Fruit fly (Drosophila melanogaster) whole organism, embryonic: ENCODE results near the gene dbe.

Source experiments
- Atf-2 ChIP-seq: fragments of 200-800 bp; sonication (Bioruptor generic); optimal IDR thresholded peaks from 2 replicates; lab custom pipeline; 2016; ENCODE audit warnings: missing biosample characterization, missing genetic modification characterization
- Awh ChIP-seq: fragments of 200-800 bp; sonication (Bioruptor generic); IDR thresholded peaks from 2 replicates; pipeline ENCODE4, ENCODE4 v1.3.6; 2022; ENCODE audit warnings: missing biosample characterization, missing genetic modification characterization
- B-H1 ChIP-seq: fragments of 200-800 bp; sonication (Bioruptor generic); IDR thresholded peaks from 3 replicates; pipeline ENCODE4 v1.3.6; 2022; ENCODE audit warnings: missing biosample characterization, missing genetic modification characterization
- CG13424 ChIP-seq: fragments of 200-800 bp; sonication (Bioruptor generic); optimal IDR thresholded peaks from 2 replicates; lab custom pipeline; 2019; ENCODE audit warnings: missing biosample characterization, mild to moderate bottlenecking, missing genetic modification characterization, moderate library complexity
- CG16779 ChIP-seq: fragments of 200-800 bp; sonication (Bioruptor generic); IDR thresholded peaks from 2 replicates; pipeline ENCODE4 v1.3.6; 2022; ENCODE audit warnings: missing biosample characterization, missing genetic modification characterization
- CG18764 ChIP-seq: fragments of 200-800 bp; sonication (Bioruptor generic); optimal IDR thresholded peaks from 3 replicates; lab custom pipeline; 2016; ENCODE audit warnings: missing biosample characterization, missing genetic modification characterization
- CG2678 ChIP-seq: fragments of 200-800 bp; sonication (Bioruptor generic); optimal IDR thresholded peaks from 3 replicates; lab custom pipeline; 2019; ENCODE audit warnings: missing biosample characterization, mild to moderate bottlenecking, missing genetic modification characterization, moderate library complexity
- CG32767 ChIP-seq: fragments of 200-800 bp; sonication (Bioruptor generic); IDR thresholded peaks from 2 replicates; pipeline ENCODE4 v1.3.6; 2022; ENCODE audit warnings: missing biosample characterization, missing genetic modification characterization
- CG3847 ChIP-seq: fragments of 200-800 bp; sonication (Bioruptor generic); IDR thresholded peaks from 2 replicates; pipeline ENCODE4 v1.3.6; 2022; ENCODE audit warnings: missing biosample characterization, missing genetic modification characterization
- CG43689 ChIP-seq: fragments of 200-800 bp; sonication (Bioruptor generic); IDR thresholded peaks from 2 replicates; pipeline ENCODE4 v1.3.6; 2022; ENCODE audit warnings: missing biosample characterization, missing genetic modification characterization
- CG4730 ChIP-seq: fragments of 200-800 bp; sonication (Bioruptor generic); IDR thresholded peaks from 2 replicates; pipeline ENCODE4 v1.3.6; 2022; ENCODE audit warnings: missing biosample characterization, missing genetic modification characterization
- CG6654 ChIP-seq: fragments of 200-800 bp; sonication (Bioruptor generic); optimal IDR thresholded peaks from 2 replicates; lab custom pipeline; 2017; ENCODE audit warnings: missing biosample characterization, mild to moderate bottlenecking, missing genetic modification characterization
- CG8281 ChIP-seq: fragments of 200-800 bp; sonication (Bioruptor generic); optimal IDR thresholded peaks from 2 replicates; lab custom pipeline; 2018; ENCODE audit warnings: missing biosample characterization, mild to moderate bottlenecking, missing genetic modification characterization, moderate library complexity
- CG8478 ChIP-seq: fragments of >200 bp; optimal IDR thresholded peaks from 2 replicates; lab custom pipeline; 2018
- Chrac-16 ChIP-seq: fragments of 200-800 bp; sonication (Bioruptor generic); optimal IDR thresholded peaks from 3 replicates; lab custom pipeline; 2016; ENCODE audit warnings: missing biosample characterization, missing genetic modification characterization
- Dp ChIP-seq: fragments of 200-800 bp; sonication (Bioruptor generic); optimal IDR thresholded peaks from 2 replicates; lab custom pipeline; 2018; ENCODE audit warnings: missing biosample characterization, mild to moderate bottlenecking, missing genetic modification characterization, moderate library complexity
- E2f2 ChIP-seq: fragments of 200-800 bp; sonication (Bioruptor generic); IDR thresholded peaks from 2 replicates; pipeline ENCODE4 v1.3.6; 2022; ENCODE audit warnings: missing biosample characterization, missing genetic modification characterization
- HLH54F ChIP-seq: fragments of 200-800 bp; sonication (Bioruptor generic); optimal IDR thresholded peaks from 3 replicates; lab custom pipeline; 2016; ENCODE audit warnings: missing biosample characterization, missing genetic modification characterization
- Lpt ChIP-seq: fragments of >200 bp; optimal IDR thresholded peaks from 2 replicates; lab custom pipeline; 2018; ENCODE audit warnings: missing biosample characterization, missing genetic modification characterization
- Mrtf ChIP-seq: fragments of 200-800 bp; sonication (Bioruptor generic); IDR thresholded peaks from 3 replicates; pipeline ENCODE4 v1.3.6; 2022; ENCODE audit warnings: missing biosample characterization, missing genetic modification characterization
- NC2α ChIP-seq: fragments of 200-800 bp; sonication (Bioruptor generic); optimal IDR thresholded peaks from 2 replicates; lab custom pipeline; 2016; ENCODE audit warnings: missing biosample characterization, missing genetic modification characterization
- Nf-YC ChIP-seq: fragments of 200-800 bp; optimal IDR thresholded peaks from 3 replicates; lab custom pipeline; 2019; ENCODE audit warnings: missing biosample characterization, mild to moderate bottlenecking, missing genetic modification characterization, moderate library complexity
- NfI ChIP-seq: fragments of 200-800 bp; sonication (Bioruptor generic); optimal IDR thresholded peaks from 3 replicates; lab custom pipeline; 2018; ENCODE audit warnings: missing biosample characterization, mild to moderate bottlenecking, missing genetic modification characterization, moderate library complexity
- Oaz ChIP-seq: fragments of 200-800 bp; sonication (Bioruptor generic); IDR thresholded peaks from 2 replicates; pipeline ENCODE4 v1.3.6; 2022; ENCODE audit warnings: missing biosample characterization, missing genetic modification characterization
- Stat92E ChIP-seq, 3 experiments: fragments of >200 bp in 2 of 3; fragments of 200-800 bp in 1 of 3; sonication (Bioruptor generic) in 1 of 3; optimal IDR thresholded peaks; 2 replicates each; lab custom pipeline; 2017 to 2019; ENCODE audit warnings: missing biosample characterization in 3 of 3, missing genetic modification characterization in 3 of 3, mild to moderate bottlenecking in 1 of 3, moderate library complexity in 1 of 3
- Taf1 ChIP-seq: fragments of 200-800 bp; sonication (Bioruptor generic); IDR thresholded peaks from 2 replicates; pipeline ENCODE4 v1.3.6; 2022; ENCODE audit warnings: missing biosample characterization, missing genetic modification characterization
- Tbp ChIP-seq: fragments of >200 bp; optimal IDR thresholded peaks from 2 replicates; lab custom pipeline; 2018; ENCODE audit warnings: missing biosample characterization, missing genetic modification characterization
- Xbp1 ChIP-seq: fragments of 200-800 bp; sonication (Bioruptor generic); optimal IDR thresholded peaks from 3 replicates; lab custom pipeline; 2016; ENCODE audit warnings: missing biosample characterization, mild to moderate bottlenecking, missing genetic modification characterization
- ato ChIP-seq: fragments of 200-800 bp; sonication (Bioruptor generic); IDR thresholded peaks from 2 replicates; pipeline ENCODE4 v1.3.6; 2022; ENCODE audit warnings: missing biosample characterization, missing genetic modification characterization; ENCODE audit not compliant: partially characterized antibody
- dimm ChIP-seq: fragments of 200-800 bp; sonication (Bioruptor generic); IDR thresholded peaks from 2 replicates; pipeline ENCODE4 v1.3.6; 2022; ENCODE audit warnings: missing biosample characterization, missing genetic modification characterization
- fd64A ChIP-seq: fragments of 200-800 bp; sonication (Bioruptor generic); optimal IDR thresholded peaks from 3 replicates; lab custom pipeline; 2018; ENCODE audit warnings: missing biosample characterization, mild to moderate bottlenecking, missing genetic modification characterization
- grau ChIP-seq: fragments of 200-800 bp; optimal IDR thresholded peaks from 3 replicates; lab custom pipeline; 2019; ENCODE audit warnings: missing biosample characterization, mild to moderate bottlenecking, missing genetic modification characterization, moderate library complexity
- ham ChIP-seq: fragments of 200-800 bp; sonication (Bioruptor generic); IDR thresholded peaks from 2 replicates; pipeline ENCODE4 v1.3.6; 2022; ENCODE audit warnings: missing biosample characterization, missing genetic modification characterization
- hbn ChIP-seq: fragments of 200-800 bp; sonication (Bioruptor generic); IDR thresholded peaks from 2 replicates; pipeline ENCODE4 v1.3.6; 2022; ENCODE audit warnings: missing biosample characterization, missing genetic modification characterization; ENCODE audit not compliant: partially characterized antibody
- hth ChIP-seq: fragments of >200 bp; optimal IDR thresholded peaks from 2 replicates; lab custom pipeline; 2017; ENCODE audit warnings: inconsistent platforms
- ken ChIP-seq: fragments of 200-800 bp; sonication (Bioruptor generic); IDR thresholded peaks from 3 replicates; pipeline ENCODE4 v1.3.6; 2022; ENCODE audit warnings: missing biosample characterization, missing genetic modification characterization
- knrl ChIP-seq: fragments of 200-800 bp; sonication (Bioruptor generic); IDR thresholded peaks from 3 replicates; pipeline ENCODE4 v1.3.6; 2022; ENCODE audit warnings: missing biosample characterization, missing genetic modification characterization; ENCODE audit not compliant: partially characterized antibody
- p53 ChIP-seq: fragments of 200-800 bp; sonication (Bioruptor generic); optimal IDR thresholded peaks from 2 replicates; lab custom pipeline; 2016; ENCODE audit warnings: missing biosample characterization, missing genetic modification characterization
- pan ChIP-seq, 4 experiments: fragments of >200 bp in 3 of 4; fragments of 200-800 bp in 1 of 4; sonication (Bioruptor generic) in 1 of 4; optimal IDR thresholded peaks in 3 of 4; IDR thresholded peaks in 1 of 4; 2 replicates each; pipeline versions ENCODE4 v1.3.6 to Lab custom; 2017 to 2022; ENCODE audit warnings: missing biosample characterization in 2 of 4, missing genetic modification characterization in 2 of 4, mixed read lengths in 1 of 4
- peb ChIP-seq: fragments of 200-800 bp; sonication (Bioruptor generic); IDR thresholded peaks from 2 replicates; pipeline ENCODE4 v1.3.6; 2022; ENCODE audit warnings: missing biosample characterization, missing genetic modification characterization
- repo ChIP-seq: fragments of 200-800 bp; sonication (Bioruptor generic); optimal IDR thresholded peaks from 2 replicates; lab custom pipeline; 2016; ENCODE audit warnings: missing biosample characterization, missing genetic modification characterization
- run ChIP-seq: fragments of 200-800 bp; sonication (Bioruptor generic); optimal IDR thresholded peaks from 3 replicates; lab custom pipeline; 2018; ENCODE audit warnings: missing biosample characterization, mild to moderate bottlenecking, missing genetic modification characterization
- salm ChIP-seq: fragments of 200-800 bp; sonication (Bioruptor generic); optimal IDR thresholded peaks from 2 replicates; lab custom pipeline; 2018; ENCODE audit warnings: missing biosample characterization, mild to moderate bottlenecking, missing genetic modification characterization
- scrt ChIP-seq: fragments of 200-800 bp; sonication (Bioruptor generic); optimal IDR thresholded peaks from 2 replicates; lab custom pipeline; 2018; ENCODE audit warnings: missing biosample characterization, mild to moderate bottlenecking, missing genetic modification characterization, moderate library complexity
- sd ChIP-seq: fragments of 200-800 bp; sonication (Bioruptor generic); optimal IDR thresholded peaks from 3 replicates; lab custom pipeline; 2018; ENCODE audit warnings: missing biosample characterization, mild to moderate bottlenecking, missing genetic modification characterization, moderate library complexity
- seq ChIP-seq: fragments of 200-800 bp; sonication (Bioruptor generic); IDR thresholded peaks from 2 replicates; pipeline ENCODE4 v1.3.6; 2022; ENCODE audit warnings: missing biosample characterization, missing genetic modification characterization
- shn ChIP-seq: fragments of 200-800 bp; sonication (Bioruptor generic); optimal IDR thresholded peaks from 3 replicates; lab custom pipeline; 2016; ENCODE audit warnings: missing biosample characterization, missing genetic modification characterization
- slou ChIP-seq: fragments of 200-800 bp; sonication (Bioruptor generic); optimal IDR thresholded peaks from 3 replicates; lab custom pipeline; 2016; ENCODE audit warnings: missing biosample characterization, missing genetic modification characterization
- ssp ChIP-seq: fragments of 200-800 bp; sonication (Bioruptor generic); IDR thresholded peaks from 2 replicates; pipeline ENCODE4 v1.3.6; 2022; ENCODE audit warnings: missing biosample characterization, missing genetic modification characterization
- usp ChIP-seq: fragments of >200 bp; optimal IDR thresholded peaks from 2 replicates; lab custom pipeline; 2017; ENCODE audit warnings: missing biosample characterization, missing genetic modification characterization
- z ChIP-seq: fragments of 200-800 bp; sonication (Bioruptor generic); IDR thresholded peaks from 3 replicates; pipeline ENCODE4 v1.3.6; 2022; ENCODE audit warnings: missing biosample characterization, missing genetic modification characterization

dbe gene

DNA sequence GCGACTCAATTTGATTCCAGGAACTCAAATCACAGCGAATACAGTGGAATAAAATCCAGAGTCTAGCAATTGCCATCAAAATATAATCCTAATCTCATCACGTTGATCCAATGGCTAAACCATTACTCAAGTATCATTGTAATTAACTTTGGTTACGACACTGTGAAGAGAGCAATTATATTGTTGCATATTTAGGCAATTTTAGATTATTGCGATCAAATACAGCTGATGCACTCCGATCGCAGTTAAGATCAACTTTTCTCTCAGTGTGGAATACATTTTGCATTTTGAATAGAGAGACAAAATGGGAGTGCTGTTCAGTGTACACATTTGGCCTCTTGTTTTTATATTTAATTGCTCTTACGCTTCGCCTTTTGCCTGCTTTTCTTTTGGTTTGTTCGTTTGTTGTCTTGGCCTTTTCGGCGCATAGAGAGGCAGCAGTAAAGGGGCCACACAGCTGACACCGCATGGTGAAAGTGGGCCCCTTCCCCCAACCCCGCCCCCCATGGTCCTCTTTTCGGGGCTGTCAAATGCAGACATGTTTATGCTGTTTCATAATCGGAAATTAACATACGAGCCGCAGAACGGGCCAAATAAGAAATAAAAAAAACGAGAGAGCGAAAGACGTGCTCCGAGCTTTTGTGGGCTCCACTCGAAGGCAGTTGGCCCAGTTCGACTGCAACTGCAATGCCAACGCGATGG is 23.3 kb downstream of the dbe start (continued):
- TF ChIP-seq hth (lab: Kevin White, UChicago) (no peak), CG8478 (no peak), Atf-2 (GFP tag; lab: Kevin White, UChicago) (peak; percentile 42), CG32767 (0 out of 2 replicates have a peak, but pooled peaks have one; percentile 26), Tbp (no peak), ken (GFP tag; lab: Robert Waterston, UW) (0 out of 3 replicates have a peak, but pooled peaks have one; percentile 21), E2f2 (GFP tag; lab: Robert Waterston, UW) (no peak), usp (GFP tag; lab: Kevin White, UChicago) (no peak), CG18764 (GFP tag; lab: Kevin White, UChicago) (peak; percentile 48), Oaz (GFP tag; lab: Robert Waterston, UW) (no peak), slou (GFP tag; lab: Kevin White, UChicago) (no peak), CG3847 (no peak), ham (GFP tag; lab: Robert Waterston, UW) (no peak), repo (GFP tag; lab: Kevin White, UChicago) (no peak), dimm (GFP tag; lab: Robert Waterston, UW) (no peak), grau (tag; lab: Kevin White, UChicago) (peak; percentile 62), CG43689 (GFP tag; lab: Robert Waterston, UW) (no peak), Taf1 (GFP tag; lab: Robert Waterston, UW) (no peak), ato (GFP tag; lab: Robert Waterston, UW) (no peak), seq (GFP tag; lab: Robert Waterston, UW) (no peak), z (GFP tag; lab: Robert Waterston, UW) (no peak), sd (no peak), run (peak; percentile 38), ssp (GFP tag; lab: Robert Waterston, UW) (peak; percentile 7; the same call in 1 of the 2 replicates), Lpt (GFP tag; lab: Kevin White, UChicago) (no peak), CG8281 (tag; lab: Kevin White, UChicago) (peak; percentile 11), CG6654 (GFP tag; lab: Kevin White, UChicago) (peak; percentile 22), CG2678 (peak; percentile 71), CG13424 (tag; lab: Kevin White, UChicago) (peak; percentile 66), pan (optimal IDR thresholded peaks at IDR 0.05; lab: Kevin White, UChicago) (no peak), pan (GFP tag; optimal IDR thresholded peaks at IDR 0.05 in 1 of 2, IDR thresholded peaks at IDR 0.05 in 1 of 2) (peak in 1 of 2 experiments; percentile 70), Chrac-16 (peak; percentile 52), peb (GFP tag; lab: Robert Waterston, UW) (no peak), HLH54F (GFP tag; lab: Kevin White, UChicago) (peak; percentile 38), knrl (GFP tag; lab: Robert Waterston, UW) (no peak), CG16779 (GFP tag; lab: Robert Waterston, UW) (no peak), NfI (peak; percentile 61), NC2α (GFP tag; lab: Kevin White, UChicago) (no peak), Awh (GFP tag; lab: Robert Waterston, UW) (0 out of 2 replicates have a peak, but pooled peaks have one; percentile 47), shn (GFP tag; lab: Kevin White, UChicago) (peak; percentile 53), hbn (GFP tag; lab: Robert Waterston, UW) (no peak), Xbp1 (GFP tag; lab: Kevin White, UChicago) (peak; percentile 48), B-H1 (GFP tag; lab: Robert Waterston, UW) (no peak; the same call in 1 of the 3 replicates), salm (tag; lab: Kevin White, UChicago) (peak; percentile 25), p53 (peak; percentile 35), fd64A (GFP tag; lab: Kevin White, UChicago) (no peak), Nf-YC (no peak), Dp (no peak), Mrtf (GFP tag; lab: Robert Waterston, UW) (no peak), Stat92E (GFP tag; optimal IDR thresholded peaks at IDR 0.05; lab: Kevin White, UChicago) (peak in 1 of 3 experiments; percentile 95), CG4730 (no peak), scrt (GFP tag; lab: Kevin White, UChicago) (peak; percentile 39)
